Fruit fly (Drosophila melanogaster): ENCODE results near the gene Sems.

Gene Sems

DNA sequence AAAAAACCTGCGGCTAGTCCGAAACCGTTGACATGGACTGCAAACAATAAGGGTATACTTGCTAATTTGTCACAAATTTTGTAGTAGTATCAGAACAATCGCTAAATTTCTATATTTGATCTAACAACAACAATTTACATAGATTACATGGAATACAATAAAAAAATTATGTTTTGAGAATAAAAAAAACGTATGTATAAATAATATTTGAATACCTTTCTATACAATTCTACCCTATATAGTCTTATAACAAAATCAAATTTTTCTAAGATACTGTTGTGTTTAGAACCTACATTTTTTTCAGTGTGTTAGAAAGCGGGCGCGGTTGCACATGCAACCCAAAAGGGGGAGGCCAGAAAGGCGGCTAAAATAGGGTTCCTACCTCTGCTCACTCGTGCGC, 26.8 kb upstream of the Sems start (continued):
- TF ChIP-seq Jra (GFP tag; optimal IDR thresholded peaks at IDR 0.05), result no peak
- TF ChIP-seq foxo (GFP tag; optimal IDR thresholded peaks at IDR 0.05), result peak in 1 of 2 experiments; percentile 38
- no peak for TF ChIP-seq pan (optimal IDR thresholded peaks at IDR 0.05)
- TF ChIP-seq dsf (GFP tag; optimal IDR thresholded peaks at IDR 0.05; ENCODE audit: borderline replicate concordance), result no peak
- peak; percentile 19 for TF ChIP-seq h (GFP tag; optimal IDR thresholded peaks at IDR 0.05)
- no peak for TF ChIP-seq Mio (GFP tag; optimal IDR thresholded peaks at IDR 0.05)
- TF ChIP-seq Dfd (GFP tag; optimal IDR thresholded peaks at IDR 0.05), result no peak
- TF ChIP-seq OdsH (GFP tag; optimal IDR thresholded peaks at IDR 0.05), result no peak

- no peak for TF ChIP-seq CG9705 (GFP tag; optimal IDR thresholded peaks at IDR 0.05)
- TF ChIP-seq CrebA (GFP tag; optimal IDR thresholded peaks at IDR 0.05; ENCODE audit: borderline replicate concordance), result no peak
- TF ChIP-seq foxo (GFP tag; optimal IDR thresholded peaks at IDR 0.05), result no peak
- TF ChIP-seq dsf (GFP tag; optimal IDR thresholded peaks at IDR 0.05; ENCODE audit: borderline replicate concordance), result no peak
- no peak for TF ChIP-seq br (GFP tag; optimal IDR thresholded peaks at IDR 0.05)
- no peak for TF ChIP-seq Myc (optimal IDR thresholded peaks at IDR 0.05)
- no peak for TF ChIP-seq Vsx2 (GFP tag; optimal IDR thresholded peaks at IDR 0.05; ENCODE audit: partially characterized antibody)
- TF ChIP-seq usp (GFP tag; optimal IDR thresholded peaks at IDR 0.05), result no peak
Observed at dm6 chr3L:20982544-20982943, 26.0 kb upstream of the Sems start.

- TF ChIP-seq Sp1 (GFP tag; optimal IDR thresholded peaks at IDR 0.05), result peak; percentile 17
- no peak for TF ChIP-seq Vsx2 (GFP tag; optimal IDR thresholded peaks at IDR 0.05; ENCODE audit: partially characterized antibody)
- TF ChIP-seq pan (optimal IDR thresholded peaks at IDR 0.05), result no peak
- TF ChIP-seq fru (GFP tag; optimal IDR thresholded peaks at IDR 0.05), result peak; percentile 38
- TF ChIP-seq HLH106 (tag; optimal IDR thresholded peaks at IDR 0.05), result peak; percentile 33
- TF ChIP-seq ey (GFP tag; optimal IDR thresholded peaks at IDR 0.05), result no peak
- TF ChIP-seq OdsH (GFP tag; optimal IDR thresholded peaks at IDR 0.05), result peak; percentile 12
- TF ChIP-seq Myc (optimal IDR thresholded peaks at IDR 0.05), result no peak
- TF ChIP-seq sv (GFP tag; optimal IDR thresholded peaks at IDR 0.05), result no peak
- TF ChIP-seq psq (GFP tag; optimal IDR thresholded peaks at IDR 0.05), result peak; percentile 9
- no peak for TF ChIP-seq Rel (GFP tag; optimal IDR thresholded peaks at IDR 0.05)
- TF ChIP-seq Rel (tag; optimal IDR thresholded peaks at IDR 0.05), result no peak
- TF ChIP-seq foxo (GFP tag; optimal IDR thresholded peaks at IDR 0.05), result peak in 1 of 2 experiments; percentile 1
- peak; percentile 1 for TF ChIP-seq h (GFP tag; optimal IDR thresholded peaks at IDR 0.05)
- no peak for TF ChIP-seq Dfd (GFP tag; optimal IDR thresholded peaks at IDR 0.05)
- TF ChIP-seq rgr (GFP tag; optimal IDR thresholded peaks at IDR 0.05), result no peak
- TF ChIP-seq CG9705 (GFP tag; optimal IDR thresholded peaks at IDR 0.05), result no peak
- no peak for TF ChIP-seq Hnf4 (GFP tag; optimal IDR thresholded peaks at IDR 0.05)
- no peak for TF ChIP-seq sage (GFP tag; optimal IDR thresholded peaks at IDR 0.05)
- peak; percentile 21 for TF ChIP-seq woc (GFP tag; optimal IDR thresholded peaks at IDR 0.05)
- no peak for TF ChIP-seq GATAd (GFP tag; optimal IDR thresholded peaks at IDR 0.05)
- TF ChIP-seq Hr78 (GFP tag; optimal IDR thresholded peaks at IDR 0.05), result no peak
- no peak for TF ChIP-seq Hr83 (GFP tag; optimal IDR thresholded peaks at IDR 0.05; ENCODE audit: poor library complexity, severe bottlenecking)
Observed at dm6 chr3L:20981724-20982123, 25.2 kb upstream of the Sems start.

- TF ChIP-seq CG32264 (GFP tag; optimal IDR thresholded peaks at IDR 0.05) (no peak), lola (GFP tag; optimal IDR thresholded peaks at IDR 0.05) (no peak), OdsH (GFP tag; optimal IDR thresholded peaks at IDR 0.05) (no peak), sv (GFP tag; optimal IDR thresholded peaks at IDR 0.05) (no peak), GATAd (GFP tag; optimal IDR thresholded peaks at IDR 0.05) (no peak), tai (GFP tag; optimal IDR thresholded peaks at IDR 0.05) (no peak), Dif (GFP tag; optimal IDR thresholded peaks at IDR 0.05; ENCODE audit: partially characterized antibody) (no peak)
Observed at dm6 chr3L:20980499-20980898, 23.9 kb upstream of the Sems start.

- TF ChIP-seq fru (GFP tag; optimal IDR thresholded peaks at IDR 0.05) (no peak), CG32264 (GFP tag; optimal IDR thresholded peaks at IDR 0.05) (no peak), OdsH (GFP tag; optimal IDR thresholded peaks at IDR 0.05) (no peak), Rel (GFP tag; optimal IDR thresholded peaks at IDR 0.05) (no peak), Rel (tag; optimal IDR thresholded peaks at IDR 0.05) (no peak), Abd-B (GFP tag; optimal IDR thresholded peaks at IDR 0.05) (no peak), h (GFP tag; optimal IDR thresholded peaks at IDR 0.05) (no peak), foxo (GFP tag; optimal IDR thresholded peaks at IDR 0.05) (no peak), rgr (GFP tag; optimal IDR thresholded peaks at IDR 0.05) (no peak), sv (GFP tag; optimal IDR thresholded peaks at IDR 0.05) (no peak), psq (GFP tag; optimal IDR thresholded peaks at IDR 0.05) (no peak)
Observed at dm6 chr3L:20976967-20977720, 20.6 kb upstream of the Sems start.
